Worm (Caenorhabditis elegans): ENCODE data around the gene clec-49.

Gene clec-49

ce11 chrV:19759282-19759681 is 8.3 kb upstream of the clec-49 start:
- TF ChIP-seq nhr-67 (tag; optimal IDR thresholded peaks at IDR 0.05) (no peak), egl-27 (tag; optimal IDR thresholded peaks at IDR 0.05) (no peak), nhr-12 (tag; optimal IDR thresholded peaks at IDR 0.05) (no peak), elt-1 (tag; optimal IDR thresholded peaks at IDR 0.05) (no peak), nhr-11 (tag; optimal IDR thresholded peaks at IDR 0.05) (no peak), lin-39 (tag; optimal IDR thresholded peaks at IDR 0.05) (no peak), elt-3 (tag; optimal IDR thresholded peaks at IDR 0.05) (no peak), lsy-12 (tag; optimal IDR thresholded peaks at IDR 0.05) (no peak), lin-15B (tag; optimal IDR thresholded peaks at IDR 0.05) (no peak), nhr-25 (tag; optimal IDR thresholded peaks at IDR 0.05) (no peak), jun-1 (tag; optimal IDR thresholded peaks at IDR 0.05) (no peak), eor-1 (tag; optimal IDR thresholded peaks at IDR 0.05) (no peak), hmg-11 (tag; optimal IDR thresholded peaks at IDR 0.05) (no peak), ama-1 (optimal IDR thresholded peaks at IDR 0.05) (no peak), pha-4 (tag; optimal IDR thresholded peaks at IDR 0.05) (no peak), nfya-1 (tag; optimal IDR thresholded peaks at IDR 0.05; ENCODE audit: insufficient read depth) (no peak), daf-12 (tag; optimal IDR thresholded peaks at IDR 0.05) (no peak)

DNA sequence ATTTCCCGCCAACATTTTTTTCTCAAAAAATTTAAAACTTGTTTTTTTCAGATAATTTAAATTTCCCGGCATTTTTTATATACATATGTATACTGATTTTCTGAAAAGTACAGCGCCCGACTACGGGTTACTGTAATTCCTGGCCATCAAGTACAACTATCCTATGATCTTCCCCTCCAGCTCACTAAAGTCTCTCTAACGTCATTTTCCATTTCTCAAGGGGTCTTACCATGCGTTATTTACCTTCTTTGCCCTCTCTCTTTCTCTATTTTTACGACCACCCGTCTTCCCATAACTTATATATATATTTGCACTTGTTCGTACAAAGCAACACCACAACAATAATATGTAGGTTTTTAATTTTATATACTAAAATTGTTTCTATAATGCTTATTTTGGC is 5.2 kb upstream of the clec-49 start, which contains the start of gene W04E12.9:
W04E12.9 (plus strand) TSS at position 301 of the 400 bp plus-strand sequence.
- TF ChIP-seq daf-12 (tag; optimal IDR thresholded peaks at IDR 0.05) (no peak), tbx-2 (tag; optimal IDR thresholded peaks at IDR 0.05) (no peak), ztf-11 (tag; optimal IDR thresholded peaks at IDR 0.05) (no peak), R02D3.7 (tag; optimal IDR thresholded peaks at IDR 0.05) (no peak), ztf-4 (tag; optimal IDR thresholded peaks at IDR 0.05) (no peak), lin-39 (tag; optimal IDR thresholded peaks at IDR 0.05) (no peak), nhr-28 (tag; optimal IDR thresholded peaks at IDR 0.05) (no peak)

DNA sequence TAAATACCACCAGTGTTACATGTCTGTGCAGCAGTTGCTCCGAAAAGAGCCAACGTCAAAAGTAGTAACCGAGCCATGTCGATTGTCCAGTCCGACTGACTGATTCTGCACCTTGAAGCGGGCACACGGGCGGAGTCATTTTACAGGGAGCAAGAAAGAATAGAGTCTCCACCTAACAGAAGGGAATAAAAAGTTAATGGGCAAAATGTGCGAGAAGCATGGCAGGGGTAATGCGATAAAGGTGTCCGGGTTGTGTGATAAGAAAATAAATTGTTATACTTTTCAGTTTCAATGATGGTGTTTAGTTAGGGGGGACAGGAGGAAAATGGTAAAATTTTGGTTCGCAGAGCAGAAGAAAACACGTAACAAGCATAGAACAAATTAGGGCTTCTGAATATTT is 4.2 kb upstream of the clec-49 start, which contains the start of gene clec-50:
clec-50 (minus strand) TSS at position 109 of the 400 bp plus-strand sequence.
- TF ChIP-seq pqm-1 (tag; optimal IDR thresholded peaks at IDR 0.05), result peak; percentile 82
- TF ChIP-seq ceh-9 (tag; optimal IDR thresholded peaks at IDR 0.05), result no peak
- TF ChIP-seq nhr-67 (tag; optimal IDR thresholded peaks at IDR 0.05), result no peak
- peak; percentile 86 for TF ChIP-seq elt-2 (tag; optimal IDR thresholded peaks at IDR 0.05)

ce11 chrV:19754331-19754730 is 3.3 kb upstream of the clec-49 start:
- peak; percentile 60 for TF ChIP-seq elt-2 (tag; optimal IDR thresholded peaks at IDR 0.05)
- TF ChIP-seq fkh-2 (tag; optimal IDR thresholded peaks at IDR 0.05), result no peak

ce11 chrV:19752879-19753278 is 1.9 kb upstream of the clec-49 start:
- TF ChIP-seq hmg-11 (tag; optimal IDR thresholded peaks at IDR 0.05), result no peak
- no peak for TF ChIP-seq tbx-2 (tag; optimal IDR thresholded peaks at IDR 0.05)
- no peak for TF ChIP-seq egl-5 (tag; optimal IDR thresholded peaks at IDR 0.05)
- TF ChIP-seq fkh-2 (tag; optimal IDR thresholded peaks at IDR 0.05), result no peak
- TF ChIP-seq eor-1 (tag; optimal IDR thresholded peaks at IDR 0.05), result no peak
- TF ChIP-seq pqm-1 (tag; optimal IDR thresholded peaks at IDR 0.05), result no peak
- TF ChIP-seq nfya-1 (tag; optimal IDR thresholded peaks at IDR 0.05; ENCODE audit: insufficient read depth), result no peak
- TF ChIP-seq ama-1 (optimal IDR thresholded peaks at IDR 0.05), result no peak
- TF ChIP-seq ceh-9 (tag; optimal IDR thresholded peaks at IDR 0.05), result no peak
- no peak for TF ChIP-seq nhr-23 (tag; optimal IDR thresholded peaks at IDR 0.05)
- TF ChIP-seq ceh-82 (tag; optimal IDR thresholded peaks at IDR 0.05), result no peak
- no peak for TF ChIP-seq nhr-77 (tag; optimal IDR thresholded peaks at IDR 0.05)
- no peak for TF ChIP-seq nhr-11 (tag; optimal IDR thresholded peaks at IDR 0.05)
- TF ChIP-seq nhr-43 (tag; optimal IDR thresholded peaks at IDR 0.05; ENCODE audit: poor library complexity, severe bottlenecking), result no peak
- no peak for TF ChIP-seq nhr-237 (tag; optimal IDR thresholded peaks at IDR 0.05)
- TF ChIP-seq ztf-4 (tag; optimal IDR thresholded peaks at IDR 0.05), result no peak
- TF ChIP-seq pha-4 (tag; optimal IDR thresholded peaks at IDR 0.05), result no peak

ce11 chrV:19747144-19747543 is 3.9 kb downstream of the clec-49 start:
- TF ChIP-seq ceh-16 (tag; optimal IDR thresholded peaks at IDR 0.05) (no peak), ceh-9 (tag; optimal IDR thresholded peaks at IDR 0.05) (no peak), daf-12 (tag; optimal IDR thresholded peaks at IDR 0.05) (no peak), nfya-1 (tag; optimal IDR thresholded peaks at IDR 0.05; ENCODE audit: insufficient read depth) (no peak), fkh-10 (GFP tag; optimal IDR thresholded peaks at IDR 0.05) (no peak), lin-15B (tag; optimal IDR thresholded peaks at IDR 0.05) (no peak), nhr-28 (tag; optimal IDR thresholded peaks at IDR 0.05) (no peak), ztf-11 (tag; optimal IDR thresholded peaks at IDR 0.05) (no peak), nhr-12 (tag; optimal IDR thresholded peaks at IDR 0.05) (no peak), ZK546.5 (tag; optimal IDR thresholded peaks at IDR 0.05) (no peak), zag-1 (tag; optimal IDR thresholded peaks at IDR 0.05) (no peak), lin-39 (tag; optimal IDR thresholded peaks at IDR 0.05) (no peak), unc-39 (tag; optimal IDR thresholded peaks at IDR 0.05) (no peak), elt-2 (tag; optimal IDR thresholded peaks at IDR 0.05) (no peak), mml-1 (tag; optimal IDR thresholded peaks at IDR 0.05) (no peak), jun-1 (tag; optimal IDR thresholded peaks at IDR 0.05) (no peak), ama-1 (optimal IDR thresholded peaks at IDR 0.05) (no peak), hmg-11 (tag; optimal IDR thresholded peaks at IDR 0.05) (no peak), egl-27 (tag; optimal IDR thresholded peaks at IDR 0.05) (no peak), fkh-2 (tag; optimal IDR thresholded peaks at IDR 0.05) (no peak)

Measured in whole organism, L3 larva.